Fruit fly (Drosophila melanogaster): ENCODE data around the gene Mtr4.

dm6 chr2L:15740918-15741317, 11.1 kb upstream of the Mtr4 start:
- no peak for TF ChIP-seq Sin3A (optimal IDR thresholded peaks at IDR 0.05)
- TF ChIP-seq h (optimal IDR thresholded peaks at IDR 0.05), result no peak
- no peak for TF ChIP-seq Myc (optimal IDR thresholded peaks at IDR 0.05)
